Worm (Caenorhabditis elegans): Measurements from ENCODE around the gene unc-43.

unc-43 gene

ce11 chrIV:10342361-10342706 lies 7.7 kb downstream of the unc-43 start (continued):
- no peak for TF ChIP-seq lin-11 (tag; optimal IDR thresholded peaks at IDR 0.05)
- TF ChIP-seq snpc-4 (tag; optimal IDR thresholded peaks at IDR 0.05) = peak; percentile 1
- TF ChIP-seq ama-1 (optimal IDR thresholded peaks at IDR 0.05) = no peak
- no peak for TF ChIP-seq nhr-237 (tag; optimal IDR thresholded peaks at IDR 0.05)
- TF ChIP-seq unc-62 (GFP tag; optimal IDR thresholded peaks at IDR 0.05) = peak; percentile 15
- no peak for TF ChIP-seq Y55F3AM.14 (GFP tag; optimal IDR thresholded peaks at IDR 0.05)
- TF ChIP-seq elt-3 (tag; optimal IDR thresholded peaks at IDR 0.05) = no peak
- peak in 1 of 2 experiments; percentile 15 for TF ChIP-seq mdl-1 (tag; optimal IDR thresholded peaks at IDR 0.05)

- TF ChIP-seq blmp-1 (tag; optimal IDR thresholded peaks at IDR 0.05; ENCODE audit: insufficient read depth) (no peak), unc-39 (tag; optimal IDR thresholded peaks at IDR 0.05) (no peak), dmd-4 (tag; optimal IDR thresholded peaks at IDR 0.05) (no peak), unc-55 (GFP tag; optimal IDR thresholded peaks at IDR 0.05) (no peak), ama-1 (optimal IDR thresholded peaks at IDR 0.05) (no peak), nhr-77 (tag; optimal IDR thresholded peaks at IDR 0.05) (no peak), nhr-6 (tag; optimal IDR thresholded peaks at IDR 0.05) (no peak), ztf-11 (tag; optimal IDR thresholded peaks at IDR 0.05) (no peak), nhr-25 (tag; optimal IDR thresholded peaks at IDR 0.05) (no peak), elt-3 (tag; optimal IDR thresholded peaks at IDR 0.05) (no peak), ceh-82 (tag; optimal IDR thresholded peaks at IDR 0.05) (no peak), skn-1 (tag; optimal IDR thresholded peaks at IDR 0.05) (no peak), sma-3 (GFP tag; optimal IDR thresholded peaks at IDR 0.05) (no peak), egl-27 (tag; optimal IDR thresholded peaks at IDR 0.05) (no peak), mab-5 (tag; optimal IDR thresholded peaks at IDR 0.05) (no peak), crh-2 (tag; optimal IDR thresholded peaks at IDR 0.05) (no peak), peb-1 (tag; optimal IDR thresholded peaks at IDR 0.05) (no peak), nhr-129 (tag; optimal IDR thresholded peaks at IDR 0.05) (peak; percentile 34), ztf-1 (GFP tag; conservative IDR thresholded peaks at IDR 0.05) (no peak), Y55F3AM.14 (GFP tag; optimal IDR thresholded peaks at IDR 0.05) (peak; percentile 57), lin-11 (tag; optimal IDR thresholded peaks at IDR 0.05) (peak; percentile 23), nhr-12 (tag; optimal IDR thresholded peaks at IDR 0.05) (no peak), lin-13 (GFP tag; optimal IDR thresholded peaks at IDR 0.05) (no peak), nhr-11 (tag; optimal IDR thresholded peaks at IDR 0.05) (no peak), F13H6.1 (tag; optimal IDR thresholded peaks at IDR 0.05) (no peak), lin-39 (tag; optimal IDR thresholded peaks at IDR 0.05) (no peak), fos-1 (tag; optimal IDR thresholded peaks at IDR 0.05) (no peak), nhr-237 (tag; optimal IDR thresholded peaks at IDR 0.05) (no peak), nhr-23 (tag; optimal IDR thresholded peaks at IDR 0.05) (no peak), R02D3.7 (tag; optimal IDR thresholded peaks at IDR 0.05) (no peak), gmeb-1 (tag; optimal IDR thresholded peaks at IDR 0.05) (no peak), snpc-4 (tag; optimal IDR thresholded peaks at IDR 0.05) (no peak), elt-1 (tag; optimal IDR thresholded peaks at IDR 0.05) (no peak), aly-2 (tag; optimal IDR thresholded peaks at IDR 0.05) (no peak), zag-1 (tag; optimal IDR thresholded peaks at IDR 0.05) (no peak), nhr-21 (tag; optimal IDR thresholded peaks at IDR 0.05) (no peak), C34F6.9 (tag; optimal IDR thresholded peaks at IDR 0.05) (peak; percentile 40), ZK546.5 (tag; optimal IDR thresholded peaks at IDR 0.05) (no peak), sma-9 (GFP tag; optimal IDR thresholded peaks at IDR 0.05) (peak; percentile 28), sma-9 (tag; optimal IDR thresholded peaks at IDR 0.05) (no peak), alr-1 (tag; optimal IDR thresholded peaks at IDR 0.05) (no peak), mdl-1 (tag; optimal IDR thresholded peaks at IDR 0.05) (peak in 1 of 2 experiments; percentile 36), sem-4 (tag; optimal IDR thresholded peaks at IDR 0.05) (no peak), lsy-2 (tag; optimal IDR thresholded peaks at IDR 0.05) (peak in 1 of 2 experiments; percentile 8), mbf-1 (tag; optimal IDR thresholded peaks at IDR 0.05) (no peak), unc-62 (GFP tag; optimal IDR thresholded peaks at IDR 0.05) (no peak), ztf-4 (tag; optimal IDR thresholded peaks at IDR 0.05) (no peak), ceh-16 (tag; optimal IDR thresholded peaks at IDR 0.05) (no peak)
Measured at ce11 chrIV:10341618-10342360, 8.2 kb downstream of the unc-43 start.

All from whole organism, L2 larva.